Worm (Caenorhabditis elegans) whole organism, L4 larva: ENCODE results near the gene F57C7.4.

Source experiments
- aha-1 ChIP-seq: fragments of 150-350 bp; peaks from one replicate; lab custom pipeline; 2014; ENCODE audit warnings: missing biosample characterization, missing genetic modification characterization
- ama-1 ChIP-seq: fragments of 150-350 bp; optimal IDR thresholded peaks from 2 replicates; lab custom pipeline; 2014; ENCODE audit warnings: inconsistent platforms, mixed read lengths
- ceh-28 ChIP-seq: fragments of 150-350 bp; optimal IDR thresholded peaks from 2 replicates; lab custom pipeline; 2014; ENCODE audit warnings: missing biosample characterization, missing genetic modification reagents, missing genetic modification characterization
- hlh-30 ChIP-seq: sonication (generic microtip); optimal IDR thresholded peaks from 2 replicates; lab custom pipeline; 2017; ENCODE audit warnings: antibody characterized with exemption, mild to moderate bottlenecking, missing genetic modification characterization, missing compliant biosample characterization; ENCODE audit not compliant: insufficient read depth
- mdl-1 ChIP-seq, 2 experiments: fragments of 150-350 bp in 1 of 2; sonication (generic microtip) in 1 of 2; optimal IDR thresholded peaks; 2 replicates each; lab custom pipeline; 2014 to 2017; ENCODE audit warnings: missing biosample characterization in 2 of 2, missing genetic modification characterization in 2 of 2
- nhr-11 ChIP-seq: fragments of 150-350 bp; optimal IDR thresholded peaks from 2 replicates; lab custom pipeline; 2014; ENCODE audit warnings: missing biosample characterization, missing genetic modification characterization
- nhr-28 ChIP-seq: fragments of 150-350 bp; optimal IDR thresholded peaks from 2 replicates; lab custom pipeline; 2014; ENCODE audit warnings: missing biosample characterization, missing genetic modification characterization
- nhr-76 ChIP-seq: fragments of 150-350 bp; optimal IDR thresholded peaks from 2 replicates; lab custom pipeline; 2014; ENCODE audit warnings: missing biosample characterization, missing genetic modification characterization
- pqm-1 ChIP-seq: sonication (generic microtip); optimal IDR thresholded peaks from 2 replicates; lab custom pipeline; 2017; ENCODE audit warnings: missing biosample characterization, missing genetic modification characterization
- skn-1 ChIP-seq: fragments of 150-350 bp; optimal IDR thresholded peaks from 2 replicates; lab custom pipeline; 2014; ENCODE audit warnings: missing biosample characterization, missing genetic modification characterization
- snpc-4 ChIP-seq: fragments of 150-350 bp; optimal IDR thresholded peaks from 2 replicates; lab custom pipeline; 2014; ENCODE audit warnings: missing biosample characterization, missing genetic modification characterization
- tag-97 ChIP-seq: fragments of 200-800 bp; sonication (Bioruptor generic); IDR thresholded peaks from 2 replicates; pipeline ENCODE4 v1.3.6; 2022; ENCODE audit warnings: missing genetic modification characterization, missing compliant biosample characterization
- zfp-2 ChIP-seq: sonication (generic microtip); optimal IDR thresholded peaks from 2 replicates; lab custom pipeline; 2016; ENCODE audit warnings: mild to moderate bottlenecking, missing genetic modification characterization, missing compliant biosample characterization

- TF ChIP-seq snpc-4, result no peak
- no peak for TF ChIP-seq mdl-1 (tag; optimal IDR thresholded peaks at IDR 0.05; lab: Kevin White, UChicago)
- TF ChIP-seq nhr-28 (tag; lab: Kevin White, UChicago), result no peak
- no peak for TF ChIP-seq nhr-11 (tag; lab: Kevin White, UChicago)
- no peak for TF ChIP-seq zfp-2 (tag; lab: Kevin White, UChicago)
- TF ChIP-seq ama-1 (lab: Kevin White, UChicago), result no peak
- no peak for TF ChIP-seq aha-1 (tag; lab: Kevin White, UChicago)
- no peak for TF ChIP-seq hlh-30
- TF ChIP-seq skn-1 (tag; lab: Kevin White, UChicago), result no peak
- TF ChIP-seq tag-97 (GFP tag; lab: Robert Waterston, UW), result no peak
- no peak for TF ChIP-seq pqm-1 (tag; lab: Kevin White, UChicago)
- TF ChIP-seq nhr-76 (tag; lab: Kevin White, UChicago), result no peak
- TF ChIP-seq ceh-28, result no peak
These were observed 43.6 kb downstream of the F57C7.4 start, which contains the start of gene F59F5.5 for ce11 chrX:10545716-10546115.
